Fruit fly (Drosophila melanogaster) Kc167 (cell line): ENCODE measurements around the gene Atg8b.

Experiments used
- Myc ChIP-seq: fragments of >200 bp; optimal IDR thresholded peaks from 2 replicates; lab custom pipeline; 2017; ENCODE audit warnings: missing external identifiers
- Sin3A ChIP-seq: fragments of >200 bp; optimal IDR thresholded peaks from 2 replicates; lab custom pipeline; 2018; ENCODE audit warnings: missing external identifiers
- h ChIP-seq: fragments of >200 bp; optimal IDR thresholded peaks from 3 replicates; lab custom pipeline; 2018; ENCODE audit warnings: missing external identifiers
- insv ChIP-seq: fragments of >200 bp; optimal IDR thresholded peaks from 3 replicates; lab custom pipeline; 2018; ENCODE audit warnings: missing external identifiers
- psq ChIP-seq: fragments of >200 bp; optimal IDR thresholded peaks from 2 replicates; lab custom pipeline; 2017; ENCODE audit warnings: missing external identifiers
- ttk ChIP-seq: sonication (Bioruptor generic); optimal IDR thresholded peaks from 2 replicates; lab custom pipeline; 2017; ENCODE audit warnings: missing external identifiers

Gene Atg8b

DNA sequence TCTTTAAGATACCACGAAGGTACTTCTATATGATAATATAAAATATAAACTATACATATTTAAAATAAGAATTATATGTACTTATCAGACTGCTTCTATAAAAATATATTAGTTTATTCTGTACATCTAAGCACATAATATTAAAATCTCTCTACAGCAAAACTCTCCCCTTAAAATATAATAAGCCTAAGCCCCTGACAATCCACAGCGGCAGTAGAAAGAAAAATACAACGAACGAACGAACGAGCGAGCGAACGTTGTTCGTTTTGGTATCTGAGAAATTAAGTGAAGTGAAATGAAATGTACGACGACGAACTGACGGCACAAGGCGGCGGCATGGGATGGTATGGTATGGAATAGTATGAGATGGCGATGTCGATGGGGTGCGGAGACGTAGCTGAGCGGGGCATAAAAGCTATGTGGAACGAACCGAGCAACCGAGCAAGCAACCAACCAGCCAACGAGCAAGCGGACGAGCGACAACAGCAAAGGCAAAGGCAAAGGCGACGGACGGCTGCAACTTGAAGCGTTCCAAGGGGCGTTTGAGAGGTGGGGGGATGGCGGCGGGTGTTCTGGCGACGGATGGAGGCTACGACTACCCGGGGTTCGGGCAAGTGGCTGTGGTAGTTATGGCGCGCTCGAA is 24.3 kb downstream of the Atg8b start:
- TF ChIP-seq insv (lab: Kevin White, UChicago): no peak
- TF ChIP-seq psq (lab: Kevin White, UChicago): no peak
- no peak for TF ChIP-seq Myc
- TF ChIP-seq Sin3A: no peak
- no peak for TF ChIP-seq ttk (lab: Kevin White, UChicago)
- TF ChIP-seq h (lab: Kevin White, UChicago): no peak

DNA sequence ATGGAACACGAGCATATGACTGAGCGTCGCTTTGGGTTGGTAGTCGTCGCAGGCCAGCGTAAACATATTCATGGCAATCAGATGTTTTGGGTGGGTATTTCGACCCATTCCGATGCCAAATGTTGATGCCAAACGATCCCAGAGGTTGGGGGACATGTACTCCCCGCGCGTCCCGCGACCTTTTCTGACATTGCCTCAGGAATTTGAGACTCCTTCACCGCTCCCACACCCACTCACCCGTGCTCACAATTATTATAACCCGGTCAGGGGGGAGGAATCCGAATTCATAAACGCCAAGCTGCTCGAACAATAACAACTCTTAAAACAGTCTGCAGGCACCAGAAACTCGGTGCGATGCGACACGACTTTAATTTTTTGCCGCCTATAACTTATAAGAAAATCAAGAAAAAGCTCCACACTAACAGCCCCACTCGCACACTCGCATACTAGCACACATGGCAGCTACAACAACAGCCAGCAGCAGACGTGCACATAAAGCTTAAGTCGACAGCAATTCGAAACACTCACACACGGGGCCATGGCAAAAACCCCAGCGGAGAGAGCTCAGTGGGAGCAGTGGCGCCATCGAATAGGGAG is 24.9 kb downstream of the Atg8b start:
- no peak for TF ChIP-seq Myc
- TF ChIP-seq Sin3A: no peak
- no peak for TF ChIP-seq insv (lab: Kevin White, UChicago)
- TF ChIP-seq ttk (lab: Kevin White, UChicago): no peak
- TF ChIP-seq h (lab: Kevin White, UChicago): no peak
- TF ChIP-seq psq (lab: Kevin White, UChicago): no peak

dm6 chr3R:17686875-17687274 is 38.0 kb downstream of the Atg8b start, which contains the start of gene CG31249:
TSS of gene CG31249 (minus strand) at chr3R:17687071.
- TF ChIP-seq insv (lab: Kevin White, UChicago) (no peak), Myc (no peak), h (lab: Kevin White, UChicago) (no peak), ttk (lab: Kevin White, UChicago) (no peak), psq (lab: Kevin White, UChicago) (no peak), Sin3A (no peak)

- TF ChIP-seq insv (lab: Kevin White, UChicago) (no peak), ttk (lab: Kevin White, UChicago) (no peak), psq (lab: Kevin White, UChicago) (no peak), h (lab: Kevin White, UChicago) (no peak), Myc (no peak), Sin3A (no peak)
Measured at dm6 chr3R:17684854-17685253, 40.0 kb downstream of the Atg8b start, which contains the start of the genes CG31251 and CG31360. TSS of gene CG31251 (minus strand) at chr3R:17684915. TSS of gene CG31360 (plus strand) at chr3R:17685097.

dm6 chr3R:17682244-17682773 is 42.6 kb downstream of the Atg8b start, which contains the start of the genes alt and CG7655:
TSS of gene alt (minus strand) at chr3R:17682515.
TSS of gene CG7655 (plus strand) at chr3R:17682669.
- no peak for TF ChIP-seq Myc
- no peak for TF ChIP-seq insv (lab: Kevin White, UChicago)
- no peak for TF ChIP-seq psq (lab: Kevin White, UChicago)
- TF ChIP-seq h (lab: Kevin White, UChicago): no peak
- TF ChIP-seq ttk (lab: Kevin White, UChicago): no peak
- no peak for TF ChIP-seq Sin3A

dm6 chr3R:17681611-17682243 is 43.1 kb downstream of the Atg8b start:
- no peak for TF ChIP-seq h (lab: Kevin White, UChicago)
- no peak for TF ChIP-seq ttk (lab: Kevin White, UChicago)
- no peak for TF ChIP-seq insv (lab: Kevin White, UChicago)
- no peak for TF ChIP-seq psq (lab: Kevin White, UChicago)
- TF ChIP-seq Sin3A: no peak
- no peak for TF ChIP-seq Myc

DNA sequence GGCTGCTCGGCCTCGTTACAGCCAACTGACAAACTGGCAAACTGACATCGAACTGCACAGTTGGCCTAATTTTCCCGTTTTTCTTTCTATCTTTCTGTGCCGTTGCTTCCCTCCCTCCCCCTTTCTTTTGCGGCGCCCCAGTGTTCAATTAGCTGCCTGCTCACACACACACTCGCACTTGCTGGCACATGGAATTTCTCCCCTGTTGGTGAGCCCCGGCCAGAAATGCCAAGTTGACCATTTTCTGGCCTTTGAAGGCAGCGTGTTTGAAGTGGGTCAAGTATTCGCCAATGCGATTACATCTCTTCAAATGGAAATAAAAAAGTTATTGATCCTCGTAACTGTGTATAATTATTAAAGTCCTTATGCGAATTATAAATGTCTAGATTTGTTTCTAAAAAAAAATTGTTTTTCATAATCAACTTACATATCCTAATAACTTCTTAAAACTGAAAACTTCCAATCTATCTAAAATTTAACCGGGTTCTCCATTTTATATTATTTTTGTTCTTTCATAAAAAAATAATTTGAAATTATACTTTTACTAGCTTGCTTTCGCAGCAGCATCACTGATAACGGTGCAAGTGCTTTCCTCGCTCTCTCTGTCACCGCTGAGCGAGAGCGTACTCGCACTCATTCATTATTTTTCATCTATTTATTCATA is 44.1 kb downstream of the Atg8b start:
- no peak for TF ChIP-seq Myc
- TF ChIP-seq psq (lab: Kevin White, UChicago): no peak
- TF ChIP-seq h (lab: Kevin White, UChicago): no peak
- TF ChIP-seq insv (lab: Kevin White, UChicago): no peak
- no peak for TF ChIP-seq Sin3A

- no peak for TF ChIP-seq Myc
- TF ChIP-seq ttk (lab: Kevin White, UChicago): no peak
- no peak for TF ChIP-seq insv (lab: Kevin White, UChicago)
- no peak for TF ChIP-seq h (lab: Kevin White, UChicago)
- no peak for TF ChIP-seq Sin3A
Measured at dm6 chr3R:17680268-17680638, 44.6 kb downstream of the Atg8b start.

dm6 chr3R:17679368-17679997 is 45.4 kb downstream of the Atg8b start:
- TF ChIP-seq h (lab: Kevin White, UChicago): no peak
- no peak for TF ChIP-seq psq (lab: Kevin White, UChicago)
- TF ChIP-seq ttk (lab: Kevin White, UChicago): no peak
- no peak for TF ChIP-seq insv (lab: Kevin White, UChicago)
- TF ChIP-seq Myc: no peak
- TF ChIP-seq Sin3A: no peak

DNA sequence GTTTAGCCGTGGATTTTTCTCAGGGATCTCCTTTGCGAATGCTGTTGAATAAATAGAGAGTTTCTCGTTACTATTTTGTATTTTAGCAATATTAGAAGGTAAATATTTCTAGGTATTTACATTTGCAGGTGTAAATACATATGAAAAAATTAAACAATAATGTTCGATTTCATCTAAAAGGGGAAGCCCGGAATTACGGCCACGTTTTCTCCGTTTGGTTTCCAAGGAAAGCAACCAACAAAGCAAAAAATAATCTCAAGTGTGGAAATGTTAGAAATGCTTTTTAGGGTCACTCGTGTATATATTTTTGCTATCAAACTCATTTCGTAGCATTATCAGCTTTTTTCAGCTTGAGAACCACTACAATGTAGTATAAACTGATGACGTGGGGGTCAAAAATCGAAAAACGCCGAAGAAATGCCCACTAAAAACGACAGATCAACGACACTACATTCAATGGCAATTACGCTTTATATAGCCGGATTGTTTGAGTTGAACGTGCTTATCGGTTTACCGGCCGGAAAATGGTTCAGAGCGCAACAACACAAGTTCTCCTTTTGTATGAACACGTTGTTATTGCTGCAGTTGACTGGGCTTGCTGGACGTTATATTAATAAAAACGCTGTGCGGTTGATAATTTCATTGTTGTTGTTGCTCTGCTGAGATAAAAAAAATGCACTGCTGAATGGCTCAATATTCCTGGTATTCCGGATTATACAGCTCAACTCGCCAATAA is 46.6 kb downstream of the Atg8b start:
- no peak for TF ChIP-seq psq (lab: Kevin White, UChicago)
- no peak for TF ChIP-seq insv (lab: Kevin White, UChicago)
- no peak for TF ChIP-seq ttk (lab: Kevin White, UChicago)
- TF ChIP-seq Myc: no peak
- no peak for TF ChIP-seq h (lab: Kevin White, UChicago)
- TF ChIP-seq Sin3A: no peak
